Fruit fly (Drosophila melanogaster): ENCODE data around the gene Sfp26Ac.

Gene Sfp26Ac

dm6 chr2L:5866791-5867190 is 17.8 kb downstream of the Sfp26Ac start (continued):
- peak; percentile 31; the same call in 1 of the 2 replicates for TF ChIP-seq CG17328 (GFP tag; IDR thresholded peaks at IDR 0.05)
- no peak for TF ChIP-seq Hmx (GFP tag; optimal IDR thresholded peaks at IDR 0.05)
- TF ChIP-seq CG11696 (GFP tag; IDR thresholded peaks at IDR 0.05) = no peak
- TF ChIP-seq otp (GFP tag; IDR thresholded peaks at IDR 0.05) = no peak
- peak; percentile 26; the same call in 1 of the 2 replicates for TF ChIP-seq Drgx (GFP tag; IDR thresholded peaks at IDR 0.05)
- TF ChIP-seq kni (GFP tag; optimal IDR thresholded peaks at IDR 0.05) = no peak
- TF ChIP-seq CG6254 (GFP tag; optimal IDR thresholded peaks at IDR 0.05) = no peak
- TF ChIP-seq CG16815 (GFP tag; optimal IDR thresholded peaks at IDR 0.05) = no peak
- no peak for TF ChIP-seq nmo (GFP tag; optimal IDR thresholded peaks at IDR 0.05)
- TF ChIP-seq CG2875 (GFP tag; optimal IDR thresholded peaks at IDR 0.05) = no peak
- no peak for TF ChIP-seq TFAM (GFP tag; optimal IDR thresholded peaks at IDR 0.05)
- TF ChIP-seq CG17359 (tag; optimal IDR thresholded peaks at IDR 0.05) = no peak
- TF ChIP-seq CG2889 (GFP tag; IDR thresholded peaks at IDR 0.05) = no peak
- TF ChIP-seq CG12219 (GFP tag; optimal IDR thresholded peaks at IDR 0.05) = no peak

- TF ChIP-seq dan (GFP tag; IDR thresholded peaks at IDR 0.05) = no peak
- TF ChIP-seq CG17612 (GFP tag; IDR thresholded peaks at IDR 0.05) = no peak
- no peak for TF ChIP-seq Sin3A (optimal IDR thresholded peaks at IDR 0.05)
- TF ChIP-seq Gug (GFP tag; IDR thresholded peaks at IDR 0.05) = no peak
- TF ChIP-seq CG8388 (GFP tag; optimal IDR thresholded peaks at IDR 0.05) = no peak
- TF ChIP-seq CG2116 (GFP tag; optimal IDR thresholded peaks at IDR 0.05) = no peak
- no peak for TF ChIP-seq fd3F (GFP tag; optimal IDR thresholded peaks at IDR 0.05)
- TF ChIP-seq grn (GFP tag; optimal IDR thresholded peaks at IDR 0.05) = no peak
- no peak for TF ChIP-seq CG34224 (GFP tag; IDR thresholded peaks at IDR 0.05; ENCODE audit: partially characterized antibody)
- no peak for TF ChIP-seq hkb (optimal IDR thresholded peaks at IDR 0.05)
- TF ChIP-seq hkb (GFP tag; IDR thresholded peaks at IDR 0.05) = no peak
- TF ChIP-seq CG16813 (GFP tag; IDR thresholded peaks at IDR 0.05; ENCODE audit: partially characterized antibody) = no peak
- no peak for TF ChIP-seq klu (GFP tag; IDR thresholded peaks at IDR 0.05)
- TF ChIP-seq dmrt11E (tag; optimal IDR thresholded peaks at IDR 0.05) = no peak
- no peak for TF ChIP-seq Blimp-1 (GFP tag; optimal IDR thresholded peaks at IDR 0.05)
- TF ChIP-seq pita (GFP tag; optimal IDR thresholded peaks at IDR 0.05) = no peak
Measured at dm6 chr2L:5856786-5857185, 27.8 kb downstream of the Sfp26Ac start.
